Fruit fly (Drosophila melanogaster) whole organism, embryonic: Measurements from ENCODE around the gene CG43896.

ENCODE experiments used
- Atf-2 ChIP-seq: fragments of 200-800 bp; sonication (Bioruptor generic); optimal IDR thresholded peaks from 2 replicates; lab custom pipeline; 2016; ENCODE audit warnings: missing biosample characterization, missing genetic modification characterization
- CG10209 ChIP-seq: fragments of 200-800 bp; sonication (Bioruptor generic); optimal IDR thresholded peaks from 3 replicates; lab custom pipeline; 2017; ENCODE audit warnings: missing biosample characterization, mild to moderate bottlenecking, missing genetic modification characterization, missing genetic modification reagents
- CG10959 ChIP-seq: fragments of 200-800 bp; sonication (Bioruptor generic); IDR thresholded peaks from 2 replicates; pipeline ENCODE4 v1.3.6; 2022; ENCODE audit warnings: missing biosample characterization, missing genetic modification characterization
- CG11504 ChIP-seq: fragments of 200-800 bp; sonication (Bioruptor generic); optimal IDR thresholded peaks from 3 replicates; lab custom pipeline; 2019; ENCODE audit warnings: missing biosample characterization, mild to moderate bottlenecking, missing genetic modification characterization, moderate library complexity
- CG11723 ChIP-seq: fragments of 200-800 bp; sonication (Bioruptor generic); optimal IDR thresholded peaks from 2 replicates; lab custom pipeline; 2017; ENCODE audit warnings: missing biosample characterization, mild to moderate bottlenecking, missing genetic modification characterization
- CG12104 ChIP-seq: fragments of 200-800 bp; sonication (Bioruptor generic); optimal IDR thresholded peaks from 3 replicates; lab custom pipeline; 2016; ENCODE audit warnings: missing biosample characterization, missing genetic modification characterization
- CG12744 ChIP-seq: fragments of 200-800 bp; sonication (Bioruptor generic); optimal IDR thresholded peaks from 2 replicates; lab custom pipeline; 2016; ENCODE audit warnings: missing biosample characterization, missing genetic modification characterization
- CG12942 ChIP-seq: fragments of 200-800 bp; sonication (Bioruptor generic); optimal IDR thresholded peaks from 3 replicates; lab custom pipeline; 2016; ENCODE audit warnings: missing biosample characterization, missing genetic modification characterization
- CG15696 ChIP-seq: fragments of 200-800 bp; sonication (Bioruptor generic); optimal IDR thresholded peaks from 2 replicates; lab custom pipeline; 2019; ENCODE audit warnings: missing biosample characterization, mild to moderate bottlenecking, missing genetic modification characterization, moderate library complexity
- CG17328 ChIP-seq: fragments of 200-800 bp; sonication (Bioruptor generic); IDR thresholded peaks from 2 replicates; pipeline ENCODE4 v1.3.6; 2022; ENCODE audit warnings: missing biosample characterization, missing genetic modification characterization
- CG17361 ChIP-seq: fragments of 200-800 bp; sonication (Bioruptor generic); IDR thresholded peaks from 3 replicates; pipeline ENCODE4 v1.3.6; 2022; ENCODE audit warnings: missing biosample characterization, missing genetic modification characterization
- CG1792 ChIP-seq: fragments of 200-800 bp; sonication (Bioruptor generic); optimal IDR thresholded peaks from 2 replicates; lab custom pipeline; 2016; ENCODE audit warnings: missing biosample characterization, missing genetic modification characterization
- CG3065 ChIP-seq: fragments of 200-800 bp; sonication (Bioruptor generic); optimal IDR thresholded peaks from 2 replicates; lab custom pipeline; 2016; ENCODE audit warnings: missing biosample characterization, missing genetic modification characterization
- CG31365 ChIP-seq: fragments of 200-800 bp; sonication (Bioruptor generic); optimal IDR thresholded peaks from 2 replicates; lab custom pipeline; 2018; ENCODE audit warnings: missing biosample characterization, mild to moderate bottlenecking, missing genetic modification characterization
- CG4282 ChIP-seq: fragments of 200-800 bp; sonication (Bioruptor generic); optimal IDR thresholded peaks from 2 replicates; lab custom pipeline; 2016; ENCODE audit warnings: missing biosample characterization, missing genetic modification characterization
- CG5180 ChIP-seq: fragments of 200-800 bp; sonication (Bioruptor generic); optimal IDR thresholded peaks from 3 replicates; lab custom pipeline; 2017; ENCODE audit warnings: missing biosample characterization, missing genetic modification characterization, mild to moderate bottlenecking, moderate library complexity, missing genetic modification reagents
- CG6254 ChIP-seq: fragments of 200-800 bp; sonication (Bioruptor generic); optimal IDR thresholded peaks from 3 replicates; lab custom pipeline; 2017; ENCODE audit warnings: mild to moderate bottlenecking, missing biosample characterization, missing genetic modification reagents, missing genetic modification characterization
- CG8359 ChIP-seq: fragments of 200-800 bp; sonication (Bioruptor generic); optimal IDR thresholded peaks from 2 replicates; lab custom pipeline; 2017; ENCODE audit warnings: missing biosample characterization, mild to moderate bottlenecking, missing genetic modification characterization, borderline replicate concordance
- CG9727 ChIP-seq: fragments of 200-800 bp; sonication (Bioruptor generic); optimal IDR thresholded peaks from 3 replicates; lab custom pipeline; 2017; ENCODE audit warnings: missing biosample characterization, mild to moderate bottlenecking, missing genetic modification characterization
- CoRest ChIP-seq: fragments of 200-800 bp; sonication (Bioruptor generic); optimal IDR thresholded peaks from 3 replicates; lab custom pipeline; 2018; ENCODE audit warnings: missing biosample characterization, mild to moderate bottlenecking, missing genetic modification characterization, moderate library complexity
- Eip74EF ChIP-seq, 2 experiments: fragments of 200-800 bp in 1 of 2; fragments of >200 bp in 1 of 2; sonication (Bioruptor generic) in 1 of 2; optimal IDR thresholded peaks; 2 replicates each; lab custom pipeline; 2017 to 2019; ENCODE audit warnings: missing biosample characterization in 2 of 2, missing genetic modification characterization in 2 of 2, mild to moderate bottlenecking in 1 of 2, moderate library complexity in 1 of 2
- H2.0 ChIP-seq: fragments of 200-800 bp; sonication (Bioruptor generic); IDR thresholded peaks from 2 replicates; pipeline ENCODE4 v1.3.6; 2022; ENCODE audit warnings: missing biosample characterization, missing genetic modification characterization
- HmgD ChIP-seq: fragments of 200-800 bp; sonication (Bioruptor generic); optimal IDR thresholded peaks from 3 replicates; lab custom pipeline; 2016; ENCODE audit warnings: missing biosample characterization, missing genetic modification characterization
- Kr ChIP-seq: fragments of 200-800 bp; sonication (Bioruptor generic); optimal IDR thresholded peaks from 2 replicates; lab custom pipeline; 2017; ENCODE audit warnings: missing biosample characterization, mild to moderate bottlenecking, missing genetic modification characterization
- NK7.1 ChIP-seq: fragments of 200-800 bp; sonication (Bioruptor generic); optimal IDR thresholded peaks from 3 replicates; lab custom pipeline; 2016; ENCODE audit warnings: missing biosample characterization, missing genetic modification characterization
- Nf-YB ChIP-seq: fragments of 200-800 bp; sonication (Bioruptor generic); optimal IDR thresholded peaks from 3 replicates; lab custom pipeline; 2019; ENCODE audit warnings: missing biosample characterization, mild to moderate bottlenecking, missing genetic modification characterization, moderate library complexity
- Opbp ChIP-seq: fragments of 200-800 bp; sonication (Bioruptor generic); IDR thresholded peaks from 3 replicates; pipeline ENCODE4 v1.3.6; 2022; ENCODE audit warnings: missing biosample characterization, missing genetic modification characterization; ENCODE audit not compliant: partially characterized antibody
- Optix ChIP-seq: fragments of 200-800 bp; sonication (Bioruptor generic); IDR thresholded peaks from 3 replicates; pipeline ENCODE4 v1.3.6; 2022; ENCODE audit warnings: missing biosample characterization, missing genetic modification characterization
- TFAM ChIP-seq: fragments of 200-800 bp; sonication (Bioruptor generic); optimal IDR thresholded peaks from 2 replicates; lab custom pipeline; 2017; ENCODE audit warnings: missing biosample characterization, missing genetic modification characterization, inconsistent platforms
- caup ChIP-seq: fragments of 200-800 bp; sonication (Bioruptor generic); optimal IDR thresholded peaks from 3 replicates; lab custom pipeline; 2017; ENCODE audit warnings: missing biosample characterization, mild to moderate bottlenecking, missing genetic modification characterization, moderate library complexity; ENCODE audit not compliant: severe bottlenecking
- chn ChIP-seq: fragments of 200-800 bp; sonication (Bioruptor generic); optimal IDR thresholded peaks from 2 replicates; lab custom pipeline; 2016; ENCODE audit warnings: missing biosample characterization, missing genetic modification characterization
- dpn ChIP-seq, 2 experiments: fragments of 200-800 bp; sonication (Bioruptor generic); optimal IDR thresholded peaks; 3 replicates each; lab custom pipeline; 2016; ENCODE audit warnings: missing biosample characterization in 2 of 2, missing genetic modification characterization in 2 of 2
- exex ChIP-seq: fragments of 200-800 bp; sonication (Bioruptor generic); optimal IDR thresholded peaks from 4 replicates; lab custom pipeline; 2018; ENCODE audit warnings: missing biosample characterization, mild to moderate bottlenecking, missing genetic modification characterization, moderate library complexity
- gce ChIP-seq: fragments of 200-800 bp; sonication (Bioruptor generic); IDR thresholded peaks from 3 replicates; pipeline ENCODE4 v1.3.6; 2022; ENCODE audit warnings: missing biosample characterization, missing genetic modification characterization
- gcm ChIP-seq: fragments of 200-800 bp; sonication (Bioruptor generic); optimal IDR thresholded peaks from 2 replicates; lab custom pipeline; 2019; ENCODE audit warnings: missing biosample characterization, mild to moderate bottlenecking, missing genetic modification characterization, moderate library complexity
- grau ChIP-seq: fragments of 200-800 bp; optimal IDR thresholded peaks from 3 replicates; lab custom pipeline; 2019; ENCODE audit warnings: missing biosample characterization, mild to moderate bottlenecking, missing genetic modification characterization, moderate library complexity
- ken ChIP-seq: fragments of 200-800 bp; sonication (Bioruptor generic); IDR thresholded peaks from 3 replicates; pipeline ENCODE4 v1.3.6; 2022; ENCODE audit warnings: missing biosample characterization, missing genetic modification characterization
- klu ChIP-seq: fragments of 200-800 bp; sonication (Bioruptor generic); IDR thresholded peaks from 2 replicates; pipeline ENCODE4 v1.3.6; 2022; ENCODE audit warnings: missing biosample characterization, missing genetic modification characterization
- luna ChIP-seq: fragments of 200-800 bp; sonication (Bioruptor generic); optimal IDR thresholded peaks from 2 replicates; lab custom pipeline; 2016; ENCODE audit warnings: missing biosample characterization, missing genetic modification characterization
- mirr ChIP-seq: fragments of 200-800 bp; sonication (Bioruptor generic); optimal IDR thresholded peaks from 3 replicates; lab custom pipeline; 2018; ENCODE audit warnings: missing biosample characterization, mild to moderate bottlenecking, missing genetic modification characterization
- otp ChIP-seq: fragments of 200-800 bp; sonication (Bioruptor generic); IDR thresholded peaks from 3 replicates; pipeline ENCODE4, ENCODE4 v1.3.6; 2022; ENCODE audit warnings: missing biosample characterization, missing genetic modification characterization
- seq ChIP-seq: fragments of 200-800 bp; sonication (Bioruptor generic); IDR thresholded peaks from 2 replicates; pipeline ENCODE4 v1.3.6; 2022; ENCODE audit warnings: missing biosample characterization, missing genetic modification characterization
- sqz ChIP-seq: fragments of 200-800 bp; sonication (Bioruptor generic); optimal IDR thresholded peaks from 3 replicates; lab custom pipeline; 2018; ENCODE audit warnings: missing biosample characterization, mild to moderate bottlenecking, missing genetic modification characterization
- tap ChIP-seq: fragments of 200-800 bp; optimal IDR thresholded peaks from 3 replicates; lab custom pipeline; 2019; ENCODE audit warnings: missing biosample characterization, mild to moderate bottlenecking, missing genetic modification characterization, moderate library complexity
- unpg ChIP-seq: fragments of 200-800 bp; sonication (Bioruptor generic); optimal IDR thresholded peaks from 3 replicates; lab custom pipeline; 2018; ENCODE audit warnings: missing biosample characterization, mild to moderate bottlenecking, missing genetic modification characterization, moderate library complexity
- vvl ChIP-seq: fragments of 200-800 bp; sonication (Bioruptor generic); IDR thresholded peaks from 2 replicates; pipeline ENCODE4 v1.3.6; 2022; ENCODE audit warnings: missing biosample characterization, missing genetic modification characterization
- wdn ChIP-seq: fragments of 200-800 bp; sonication (Bioruptor generic); IDR thresholded peaks from 2 replicates; pipeline ENCODE4 v1.3.6; 2022; ENCODE audit warnings: missing biosample characterization, missing genetic modification characterization
- zf30C ChIP-seq: fragments of 200-800 bp; sonication (Bioruptor generic); optimal IDR thresholded peaks from 3 replicates; lab custom pipeline; 2018; ENCODE audit warnings: missing biosample characterization, mild to moderate bottlenecking, missing genetic modification characterization

Gene CG43896

dm6 chr3L:12002321-12003248 lies 26.7 kb downstream of the CG43896 start, which contains the start of the genes Pop2 and CG6928 (continued):
- TF ChIP-seq H2.0 (GFP tag; lab: Robert Waterston, UW) = peak; percentile 60
- TF ChIP-seq CG10959 (GFP tag; lab: Robert Waterston, UW) = peak; percentile 51
- TF ChIP-seq CG5180 = no peak
- peak; percentile 58; the same call in 1 of the 2 replicates for TF ChIP-seq seq (GFP tag; lab: Robert Waterston, UW)
- TF ChIP-seq CG17361 (GFP tag; lab: Robert Waterston, UW) = peak; percentile 67
- TF ChIP-seq gcm (GFP tag; lab: Kevin White, UChicago) = no peak
- TF ChIP-seq Atf-2 (GFP tag; lab: Kevin White, UChicago) = peak; percentile 68
- no peak for TF ChIP-seq sqz (GFP tag; lab: Kevin White, UChicago)
- peak; percentile 40 for TF ChIP-seq CG11723
- TF ChIP-seq gce (GFP tag; lab: Robert Waterston, UW) = 0 out of 3 replicates have a peak, but pooled peaks have one; percentile 5
- no peak for TF ChIP-seq CG6254 (GFP tag; lab: Kevin White, UChicago)
- peak; percentile 49 for TF ChIP-seq CG12104 (GFP tag; lab: Kevin White, UChicago)
- no peak for TF ChIP-seq mirr
- TF ChIP-seq caup (GFP tag; lab: Kevin White, UChicago) = peak; percentile 76
- TF ChIP-seq Optix (GFP tag; lab: Robert Waterston, UW) = peak; percentile 66
- TF ChIP-seq Eip74EF (GFP tag; optimal IDR thresholded peaks at IDR 0.05; lab: Kevin White, UChicago) = no peak
- peak; percentile 68 for TF ChIP-seq CG12744
- TF ChIP-seq unpg = peak; percentile 58
- no peak; the same call in 1 of the 2 replicates for TF ChIP-seq klu (GFP tag; lab: Robert Waterston, UW)
- peak; percentile 79; the same call in 2 of the 3 replicates for TF ChIP-seq ken (GFP tag; lab: Robert Waterston, UW)
- no peak; the same call in 2 of the 3 replicates for TF ChIP-seq otp (GFP tag; lab: Robert Waterston, UW)
- TF ChIP-seq CG10209 (GFP tag; lab: Kevin White, UChicago) = peak; percentile 60
- TF ChIP-seq NK7.1 (GFP tag; lab: Kevin White, UChicago) = peak; percentile 34
- TF ChIP-seq tap = no peak
- TF ChIP-seq luna (GFP tag; lab: Kevin White, UChicago) = peak; percentile 59
- TF ChIP-seq Nf-YB (GFP tag; lab: Kevin White, UChicago) = peak; percentile 21
- peak; percentile 44 for TF ChIP-seq CG8359
- TF ChIP-seq dpn (GFP tag; optimal IDR thresholded peaks at IDR 0.05; lab: Kevin White, UChicago) = peak; percentile 79 to 88
- TF ChIP-seq CG12942 (GFP tag; lab: Kevin White, UChicago) = peak; percentile 79
- peak; percentile 69 for TF ChIP-seq CG17328
- peak; percentile 70 for TF ChIP-seq HmgD (GFP tag; lab: Kevin White, UChicago)
- TF ChIP-seq CG3065 (GFP tag; lab: Kevin White, UChicago) = no peak
- peak; percentile 9 for TF ChIP-seq CG31365 (tag; lab: Kevin White, UChicago)
- TF ChIP-seq grau = peak; percentile 64
- TF ChIP-seq CG4282 (GFP tag; lab: Kevin White, UChicago) = peak; percentile 89
- TF ChIP-seq Kr (GFP tag; lab: Kevin White, UChicago) = no peak
- peak; percentile 87 for TF ChIP-seq chn
- TF ChIP-seq CoRest (tag; lab: Kevin White, UChicago) = peak; percentile 81
- TF ChIP-seq TFAM (GFP tag; lab: Kevin White, UChicago) = no peak
- TF ChIP-seq CG11504 (tag; lab: Kevin White, UChicago) = peak; percentile 71
- peak; percentile 66 for TF ChIP-seq CG1792 (GFP tag; lab: Kevin White, UChicago)
- no peak for TF ChIP-seq zf30C (GFP tag; lab: Kevin White, UChicago)
- TF ChIP-seq CG9727 (GFP tag; lab: Kevin White, UChicago) = peak; percentile 72
- TF ChIP-seq CG15696 (tag; lab: Kevin White, UChicago) = peak; percentile 37
- no peak for TF ChIP-seq wdn
- peak; percentile 79 for TF ChIP-seq Opbp (GFP tag; lab: Robert Waterston, UW)
- no peak for TF ChIP-seq exex (tag; lab: Kevin White, UChicago)
- TF ChIP-seq vvl = peak; percentile 86
